Worm (Caenorhabditis elegans) whole organism, young adult: ENCODE data around the gene F58H1.6.

ENCODE experiments used
- attf-3 ChIP-seq: fragments of 200-800 bp; sonication (Bioruptor generic); conservative IDR thresholded peaks from 2 replicates; pipeline ENCODE4 v1.3.6; 2022; ENCODE audit warnings: missing genetic modification reagents, missing genetic modification characterization, missing compliant biosample characterization
- cebp-1 ChIP-seq, 2 experiments: fragments of 200-800 bp in 1 of 2; sonication (Bioruptor generic) in 1 of 2; sonication (generic microtip) in 1 of 2; IDR thresholded peaks in 1 of 2; optimal IDR thresholded peaks in 1 of 2; 2 replicates each; pipeline versions ENCODE4 v1.3.6 to Lab custom; 2017 to 2022; ENCODE audit warnings: missing compliant biosample characterization in 2 of 2, missing genetic modification characterization in 2 of 2, mild to moderate bottlenecking in 1 of 2, missing genetic modification reagents in 1 of 2, moderate library complexity in 1 of 2
- snpc-3.4 ChIP-seq: sonication (generic microtip); optimal IDR thresholded peaks from 2 replicates; lab custom pipeline; 2017; ENCODE audit warnings: missing genetic modification characterization, mild to moderate bottlenecking, missing compliant biosample characterization, antibody characterized with exemption, moderate library complexity, missing genotype, missing genetic modification reagents
- ztf-28 ChIP-seq: fragments of 200-800 bp; sonication (Bioruptor generic); IDR thresholded peaks from 2 replicates; pipeline ENCODE4 v1.3.6; 2022; ENCODE audit warnings: missing genetic modification reagents, missing genetic modification characterization, missing compliant biosample characterization

- TF ChIP-seq snpc-3.4 (tag; lab: Kevin White, UChicago) (no peak), cebp-1 (GFP tag; IDR thresholded peaks at IDR 0.05; lab: Robert Waterston, UW) (no peak), cebp-1 (tag; optimal IDR thresholded peaks at IDR 0.05; lab: Kevin White, UChicago) (no peak), ztf-28 (GFP tag; lab: Robert Waterston, UW) (no peak), attf-3 (GFP tag; lab: Robert Waterston, UW) (peak; percentile 30; the same call in 1 of the 2 replicates)
Measured at ce11 chrV:11933196-11934028, 9.0 kb upstream of the F58H1.6 start, which contains the start of the genes aman-2 and F58H1.3.
